Worm (Caenorhabditis elegans) whole organism, late embryonic: ENCODE results near the gene F47G3.1.

ENCODE experiments used
- F13H6.1 ChIP-seq: sonication (generic microtip); optimal IDR thresholded peaks from 2 replicates; lab custom pipeline; 2016; ENCODE audit warnings: missing genetic modification characterization, missing compliant biosample characterization
- K02D7.2 ChIP-seq: sonication (generic microtip); optimal IDR thresholded peaks from 2 replicates; lab custom pipeline; 2017; ENCODE audit warnings: mild to moderate bottlenecking, missing genetic modification characterization, missing compliant biosample characterization
- T23F11.4 ChIP-seq: fragments of 200-800 bp; sonication (Bioruptor generic); optimal IDR thresholded peaks from 2 replicates; lab custom pipeline; 2018; ENCODE audit warnings: mild to moderate bottlenecking, missing genetic modification characterization, missing compliant biosample characterization
- Y22D7AL.16 ChIP-seq: sonication (generic microtip); optimal IDR thresholded peaks from 2 replicates; lab custom pipeline; 2016; ENCODE audit warnings: missing genetic modification characterization, missing compliant biosample characterization
- ceh-14 ChIP-seq: sonication (generic microtip); optimal IDR thresholded peaks from 2 replicates; lab custom pipeline; 2016; ENCODE audit warnings: missing genotype, missing genetic modification characterization, missing compliant biosample characterization
- ceh-18 ChIP-seq: sonication (generic microtip); optimal IDR thresholded peaks from 2 replicates; lab custom pipeline; 2016; ENCODE audit warnings: missing genetic modification characterization, missing compliant biosample characterization
- ceh-30 ChIP-seq: fragments of 150-350 bp; optimal IDR thresholded peaks from 2 replicates; lab custom pipeline; 2014; ENCODE audit warnings: missing biosample characterization, missing genetic modification characterization
- ceh-31 ChIP-seq: sonication (generic microtip); optimal IDR thresholded peaks from 2 replicates; lab custom pipeline; 2016; ENCODE audit warnings: missing genetic modification characterization, missing compliant biosample characterization
- ceh-9 ChIP-seq: sonication (generic microtip); optimal IDR thresholded peaks from 2 replicates; lab custom pipeline; 2016; ENCODE audit warnings: mild to moderate bottlenecking, missing genetic modification characterization, inconsistent platforms, missing compliant biosample characterization
- dmd-4 ChIP-seq: sonication (generic microtip); optimal IDR thresholded peaks from 2 replicates; lab custom pipeline; 2016; ENCODE audit warnings: borderline replicate concordance, missing genetic modification characterization, missing compliant biosample characterization
- dve-1 ChIP-seq: sonication (generic microtip); optimal IDR thresholded peaks from 2 replicates; lab custom pipeline; 2017; ENCODE audit warnings: antibody characterized with exemption, mild to moderate bottlenecking, missing genetic modification characterization, missing compliant biosample characterization
- elt-4 ChIP-seq: sonication (generic microtip); optimal IDR thresholded peaks from 2 replicates; lab custom pipeline; 2016; ENCODE audit warnings: missing genetic modification characterization, missing compliant biosample characterization
- ets-4 ChIP-seq: sonication (generic microtip); optimal IDR thresholded peaks from 2 replicates; lab custom pipeline; 2016; ENCODE audit warnings: missing genetic modification characterization, missing compliant biosample characterization
- eyg-1 ChIP-seq: sonication (generic microtip); optimal IDR thresholded peaks from 2 replicates; lab custom pipeline; 2016; ENCODE audit warnings: missing genotype, missing genetic modification characterization, missing compliant biosample characterization
- fax-1 ChIP-seq: sonication (generic microtip); optimal IDR thresholded peaks from 2 replicates; lab custom pipeline; 2016; ENCODE audit warnings: missing genotype, missing genetic modification characterization, missing compliant biosample characterization
- fkh-6 ChIP-seq: sonication (generic microtip); optimal IDR thresholded peaks from 2 replicates; lab custom pipeline; 2016; ENCODE audit warnings: missing genetic modification characterization, missing compliant biosample characterization
- gmeb-2 ChIP-seq: sonication (generic microtip); optimal IDR thresholded peaks from 2 replicates; lab custom pipeline; 2016; ENCODE audit warnings: missing genetic modification characterization, inconsistent platforms, missing compliant biosample characterization
- hlh-30 ChIP-seq: sonication (generic microtip); optimal IDR thresholded peaks from 2 replicates; lab custom pipeline; 2017; ENCODE audit warnings: antibody characterized with exemption, missing genetic modification characterization, missing compliant biosample characterization; ENCODE audit not compliant: insufficient read depth
- lim-6 ChIP-seq: sonication (generic microtip); optimal IDR thresholded peaks from 2 replicates; lab custom pipeline; 2016; ENCODE audit warnings: missing genetic modification characterization, missing compliant biosample characterization
- madf-2 ChIP-seq: sonication (generic microtip); optimal IDR thresholded peaks from 2 replicates; lab custom pipeline; 2017; ENCODE audit warnings: missing genetic modification characterization, missing compliant biosample characterization
- nfya-1 ChIP-seq: sonication (generic microtip); optimal IDR thresholded peaks from 2 replicates; lab custom pipeline; 2017; ENCODE audit warnings: missing genetic modification characterization, mild to moderate bottlenecking, missing compliant biosample characterization, antibody characterized with exemption, moderate library complexity
- nhr-11 ChIP-seq: fragments of 150-350 bp; optimal IDR thresholded peaks from 2 replicates; lab custom pipeline; 2014; ENCODE audit warnings: missing biosample characterization, missing genetic modification characterization
- nhr-232 ChIP-seq: sonication (generic microtip); optimal IDR thresholded peaks from 2 replicates; lab custom pipeline; 2016; ENCODE audit warnings: missing genetic modification characterization, missing compliant biosample characterization
- pat-9 ChIP-seq: fragments of 200-800 bp; sonication (Bioruptor generic); optimal IDR thresholded peaks from 2 replicates; lab custom pipeline; 2018; ENCODE audit warnings: mild to moderate bottlenecking, missing genetic modification characterization, moderate library complexity, missing compliant biosample characterization
- pqm-1 ChIP-seq: sonication (generic microtip); optimal IDR thresholded peaks from 2 replicates; lab custom pipeline; 2016; ENCODE audit warnings: missing genetic modification characterization, missing compliant biosample characterization
- ref-2 ChIP-seq: sonication (generic microtip); optimal IDR thresholded peaks from 2 replicates; lab custom pipeline; 2016; ENCODE audit warnings: missing genetic modification characterization, missing compliant biosample characterization
- sdc-2 ChIP-seq: sonication (generic microtip); optimal IDR thresholded peaks from 2 replicates; lab custom pipeline; 2016; ENCODE audit warnings: missing genotype, missing genetic modification characterization, missing compliant biosample characterization
- sox-2 ChIP-seq: fragments of 200-800 bp; sonication (Bioruptor generic); IDR thresholded peaks from 2 replicates; pipeline ENCODE4 v1.3.6; 2022; ENCODE audit warnings: missing genetic modification reagents, missing genetic modification characterization, missing compliant biosample characterization
- sox-4 ChIP-seq: sonication (generic microtip); optimal IDR thresholded peaks from 2 replicates; lab custom pipeline; 2017; ENCODE audit warnings: mild to moderate bottlenecking, missing genetic modification characterization, inconsistent platforms, missing compliant biosample characterization
- tbx-2 ChIP-seq: sonication (generic microtip); optimal IDR thresholded peaks from 2 replicates; lab custom pipeline; 2016; ENCODE audit warnings: missing genetic modification characterization, missing compliant biosample characterization
- ttx-3 ChIP-seq: sonication (generic microtip); optimal IDR thresholded peaks from 2 replicates; lab custom pipeline; 2016; ENCODE audit warnings: missing genetic modification reagents, missing genetic modification characterization, missing compliant biosample characterization
- unc-42 ChIP-seq: sonication (generic microtip); optimal IDR thresholded peaks from 2 replicates; lab custom pipeline; 2016; ENCODE audit warnings: missing genotype, missing genetic modification characterization, missing compliant biosample characterization
- unc-55 ChIP-seq: sonication (generic microtip); optimal IDR thresholded peaks from 2 replicates; lab custom pipeline; 2017; ENCODE audit warnings: missing biosample characterization, missing genetic modification reagents, missing genetic modification characterization
- unc-86 ChIP-seq: sonication (generic microtip); optimal IDR thresholded peaks from 2 replicates; lab custom pipeline; 2016; ENCODE audit warnings: missing genetic modification characterization, missing compliant biosample characterization
- zip-5 ChIP-seq: sonication (generic microtip); optimal IDR thresholded peaks from 2 replicates; lab custom pipeline; 2016; ENCODE audit warnings: missing genetic modification characterization, missing compliant biosample characterization

F47G3.1 gene

ce11 chrX:2386922-2387566 is 1.5 kb downstream of the F47G3.1 start:
- TF ChIP-seq Y22D7AL.16 (tag; lab: Kevin White, UChicago) (no peak), ceh-18 (tag; lab: Kevin White, UChicago) (no peak), hlh-30 (no peak)
- TF ChIP-seq, all 69 proteins: peak for 0

ce11 chrX:2394983-2395382 is 9.4 kb downstream of the F47G3.1 start, which contains the start of gene C43H6.6:
Gene C43H6.6, plus strand, starts transcription at chrX:2395283.
- no peak for TF ChIP-seq ets-4
- no peak for TF ChIP-seq sdc-2 (tag; lab: Kevin White, UChicago)
- no peak for TF ChIP-seq fkh-6 (tag; lab: Kevin White, UChicago)
- no peak for TF ChIP-seq pat-9 (tag; lab: Kevin White, UChicago)
- no peak for TF ChIP-seq eyg-1
- TF ChIP-seq, all 69 proteins: peak for 0

ce11 chrX:2401883-2402282 is 16.3 kb downstream of the F47G3.1 start, which contains the start of gene dhhc-9:
Gene dhhc-9, minus strand, starts transcription at chrX:2402036.
- TF ChIP-seq nfya-1 (tag; lab: Kevin White, UChicago), result peak; percentile 85
- TF ChIP-seq pqm-1 (tag; lab: Kevin White, UChicago), result no peak
- no peak for TF ChIP-seq zip-5
- no peak for TF ChIP-seq gmeb-2 (tag; lab: Kevin White, UChicago)
- peak; percentile 47 for TF ChIP-seq ceh-31 (tag; lab: Kevin White, UChicago)
- TF ChIP-seq unc-55 (GFP tag; lab: Kevin White, UChicago), result peak; percentile 71
- peak; percentile 36 for TF ChIP-seq hlh-30
- TF ChIP-seq sdc-2 (tag; lab: Kevin White, UChicago), result peak; percentile 33
- TF ChIP-seq unc-42 (tag; lab: Kevin White, UChicago), result peak; percentile 40

- TF ChIP-seq eyg-1 (no peak), dve-1 (tag; lab: Kevin White, UChicago) (no peak), sox-2 (GFP tag; lab: Robert Waterston, UW) (no peak), pat-9 (tag; lab: Kevin White, UChicago) (no peak), fkh-6 (tag; lab: Kevin White, UChicago) (no peak)
These were observed 18.2 kb downstream of the F47G3.1 start, which contains the start of gene C43H6.4 for ce11 chrX:2403724-2404123. Gene C43H6.4, plus strand, starts transcription at chrX:2404024.

DNA sequence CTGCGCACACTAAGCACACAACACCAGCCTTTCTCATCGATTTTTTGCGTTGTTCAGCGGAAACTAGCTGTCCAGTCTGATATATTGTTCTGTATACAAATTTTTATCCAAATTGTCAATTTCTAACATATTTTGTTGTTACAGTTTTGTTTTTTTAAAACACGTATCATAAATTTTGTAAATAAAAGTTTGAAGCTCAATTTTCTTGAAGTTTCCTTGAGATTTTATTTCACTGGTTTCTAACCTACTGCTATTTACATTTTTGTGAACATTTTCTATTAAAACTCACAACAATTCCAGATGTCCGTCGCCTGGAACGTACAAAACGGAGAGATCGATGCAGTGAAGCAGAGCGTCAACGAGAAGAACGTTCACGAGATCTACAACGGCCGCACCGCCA is 21.6 kb downstream of the F47G3.1 start, which contains the start of gene mtpn-1:
mtpn-1 (plus strand) TSS at position 301 of the 400 bp plus-strand sequence.
- TF ChIP-seq madf-2 (tag; lab: Kevin White, UChicago) (no peak), T23F11.4 (GFP tag; lab: Kevin White, UChicago) (no peak), fax-1 (tag; lab: Kevin White, UChicago) (no peak), K02D7.2 (no peak), zip-5 (no peak), unc-86 (tag; lab: Kevin White, UChicago) (no peak), ceh-30 (tag; lab: Kevin White, UChicago) (no peak), nhr-11 (no peak), dmd-4 (tag; lab: Kevin White, UChicago) (no peak), F13H6.1 (tag; lab: Kevin White, UChicago) (no peak), ttx-3 (tag; lab: Kevin White, UChicago) (no peak), elt-4 (tag; lab: Kevin White, UChicago) (no peak), ref-2 (tag; lab: Kevin White, UChicago) (no peak)

ce11 chrX:2409243-2409741 is 23.7 kb downstream of the F47G3.1 start, which contains the start of the genes C43H6.12 and trpp-12:
Gene C43H6.12, plus strand, starts transcription at chrX:2409607.
Gene trpp-12, plus strand, starts transcription at chrX:2409691.
- TF ChIP-seq ceh-9 (tag; lab: Kevin White, UChicago) (no peak), dve-1 (tag; lab: Kevin White, UChicago) (no peak), unc-86 (tag; lab: Kevin White, UChicago) (no peak), K02D7.2 (no peak), nfya-1 (tag; lab: Kevin White, UChicago) (no peak), madf-2 (tag; lab: Kevin White, UChicago) (no peak), tbx-2 (no peak), nhr-232 (no peak), fax-1 (tag; lab: Kevin White, UChicago) (no peak), ceh-14 (no peak), lim-6 (tag; lab: Kevin White, UChicago) (no peak), sox-4 (tag; lab: Kevin White, UChicago) (no peak)
